Worm (Caenorhabditis elegans) whole organism, L4 larva: ENCODE data around the gene T11G6.2.

ENCODE experiments used
- F26F4.8 ChIP-seq: fragments of 200-800 bp; sonication (Bioruptor generic); conservative IDR thresholded peaks from 2 replicates; pipeline ENCODE4 v1.3.6; 2022; ENCODE audit warnings: missing genetic modification characterization, missing compliant biosample characterization
- F49E8.2 ChIP-seq: sonication (generic microtip); optimal IDR thresholded peaks from 2 replicates; lab custom pipeline; 2016; ENCODE audit warnings: missing compliant biosample characterization, mild to moderate bottlenecking, missing genetic modification characterization, borderline replicate concordance
- R02D3.7 ChIP-seq: fragments of 150-350 bp; sonication (generic microtip); optimal IDR thresholded peaks from 3 replicates; lab custom pipeline; 2014; ENCODE audit warnings: missing biosample characterization, missing genetic modification characterization
- Y5F2A.4 ChIP-seq: fragments of 200-800 bp; sonication (Bioruptor generic); optimal IDR thresholded peaks from 2 replicates; lab custom pipeline; 2018; ENCODE audit warnings: mild to moderate bottlenecking, missing genetic modification characterization, missing compliant biosample characterization
- attf-4 ChIP-seq: sonication (generic microtip); optimal IDR thresholded peaks from 3 replicates; lab custom pipeline; 2017; ENCODE audit warnings: missing biosample characterization, missing genetic modification characterization
- ceh-82 ChIP-seq: sonication (generic microtip); optimal IDR thresholded peaks from 2 replicates; lab custom pipeline; 2017; ENCODE audit warnings: missing biosample characterization, missing genetic modification characterization
- ces-1 ChIP-seq: fragments of 150-350 bp; sonication (generic microtip); optimal IDR thresholded peaks from 4 replicates; lab custom pipeline; 2014; ENCODE audit warnings: missing biosample characterization, missing genetic modification reagents, missing genetic modification characterization
- dpl-1 ChIP-seq: fragments of 150-350 bp; optimal IDR thresholded peaks from 2 replicates; lab custom pipeline; 2014; ENCODE audit warnings: missing biosample characterization, missing genetic modification reagents, missing genetic modification characterization
- lsy-2 ChIP-seq, 2 experiments: fragments of 150-350 bp in 1 of 2; sonication (generic microtip) in 1 of 2; optimal IDR thresholded peaks; 2 replicates each; lab custom pipeline; 2014 to 2017; ENCODE audit warnings: missing biosample characterization in 2 of 2, missing genetic modification characterization in 2 of 2
- nhr-76 ChIP-seq: fragments of 150-350 bp; optimal IDR thresholded peaks from 2 replicates; lab custom pipeline; 2014; ENCODE audit warnings: missing biosample characterization, missing genetic modification characterization
- pqm-1 ChIP-seq: sonication (generic microtip); optimal IDR thresholded peaks from 2 replicates; lab custom pipeline; 2017; ENCODE audit warnings: missing biosample characterization, missing genetic modification characterization
- ztf-11 ChIP-seq: fragments of 150-350 bp; optimal IDR thresholded peaks from 2 replicates; lab custom pipeline; 2014; ENCODE audit warnings: missing biosample characterization, missing genetic modification characterization

DNA sequence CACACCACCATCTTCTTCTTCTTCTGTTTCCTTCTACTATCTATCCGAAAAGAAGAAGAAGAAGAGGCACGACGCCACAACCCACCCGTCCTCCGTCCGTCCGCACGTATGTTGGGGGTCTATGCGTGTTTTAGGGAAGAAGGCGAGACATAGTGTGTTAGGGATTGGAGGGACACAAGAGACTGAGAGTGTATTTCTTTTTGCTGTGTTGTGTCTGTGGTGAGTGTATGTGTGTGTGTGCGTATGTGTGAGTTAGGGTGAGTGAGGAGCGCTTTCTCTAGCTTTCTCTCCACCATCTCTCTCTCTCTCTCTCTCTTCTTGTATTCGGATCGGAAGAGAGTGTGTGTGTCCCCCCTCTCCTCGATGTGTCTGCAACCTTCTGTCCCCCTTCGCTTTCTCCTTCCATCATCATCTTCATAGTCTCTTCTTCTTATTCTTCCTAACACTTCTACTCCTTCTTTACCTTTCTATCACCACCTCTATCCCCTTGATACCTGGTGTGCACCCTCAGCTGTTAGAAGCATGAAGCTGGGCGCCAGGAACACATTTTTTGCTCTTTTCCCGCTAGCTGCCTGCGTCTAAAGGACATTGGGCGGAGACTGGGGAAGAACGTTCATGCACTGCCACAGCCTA lies 36.5 kb downstream of the T11G6.2 start:
- TF ChIP-seq ces-1 (GFP tag; lab: Kevin White, UChicago) (no peak), R02D3.7 (tag; lab: Kevin White, UChicago) (no peak), dpl-1 (GFP tag; lab: Kevin White, UChicago) (peak; percentile 39), attf-4 (tag; lab: Kevin White, UChicago) (no peak), ceh-82 (tag; lab: Kevin White, UChicago) (no peak), ztf-11 (tag; lab: Kevin White, UChicago) (no peak), F49E8.2 (tag; lab: Kevin White, UChicago) (no peak), lsy-2 (tag; optimal IDR thresholded peaks at IDR 0.05; lab: Kevin White, UChicago) (peak; percentile 76 to 80), F26F4.8 (no peak), Y5F2A.4 (GFP tag; lab: Kevin White, UChicago) (no peak), nhr-76 (no peak), pqm-1 (tag; lab: Kevin White, UChicago) (peak; percentile 33)
